Worm (Caenorhabditis elegans): ENCODE data around the gene F44F4.10.
A peak's percentile ranks its signal among the peaks of the same experiment; 100 is the strongest.

Gene F44F4.10

DNA sequence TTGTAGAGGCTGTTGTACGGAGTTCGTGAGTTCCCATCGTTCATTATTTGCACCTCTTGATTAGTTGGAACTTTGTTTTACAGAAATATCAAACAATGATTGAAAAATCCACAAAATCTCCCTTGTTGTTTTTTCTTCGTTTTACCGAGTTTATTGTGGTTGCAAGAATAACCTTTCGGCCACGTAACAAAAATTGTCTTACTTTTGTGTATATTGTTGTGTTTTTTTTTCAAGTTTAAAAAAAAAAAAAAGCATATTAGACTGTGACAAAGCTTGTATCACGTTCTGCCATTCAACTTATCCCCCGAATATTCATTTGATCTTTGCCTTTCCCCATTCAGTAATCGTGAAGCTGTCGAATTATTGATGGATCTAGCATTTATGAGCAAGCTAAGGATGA lies at the start of gene F44F4.10:
F44F4.10 (minus strand) TSS at position 101 of the 400 bp plus-strand sequence.
- no peak for TF ChIP-seq ref-2 (tag; optimal IDR thresholded peaks at IDR 0.05)
- no peak for TF ChIP-seq C38D4.7 (GFP tag; optimal IDR thresholded peaks at IDR 0.05)
- TF ChIP-seq sox-4 (tag; optimal IDR thresholded peaks at IDR 0.05): no peak
- TF ChIP-seq ceh-34 (tag; optimal IDR thresholded peaks at IDR 0.05): no peak
- no peak for TF ChIP-seq fax-1 (tag; optimal IDR thresholded peaks at IDR 0.05)
- TF ChIP-seq nhr-232 (tag; optimal IDR thresholded peaks at IDR 0.05): no peak
- no peak for TF ChIP-seq sdc-2 (tag; optimal IDR thresholded peaks at IDR 0.05)
- no peak for TF ChIP-seq pag-3 (tag; optimal IDR thresholded peaks at IDR 0.05; ENCODE audit: borderline replicate concordance)
- no peak for TF ChIP-seq ceh-30 (tag; optimal IDR thresholded peaks at IDR 0.05)
- no peak for TF ChIP-seq ets-4 (tag; optimal IDR thresholded peaks at IDR 0.05)
- TF ChIP-seq nhr-11 (tag; optimal IDR thresholded peaks at IDR 0.05): no peak
- TF ChIP-seq pha-2 (tag; optimal IDR thresholded peaks at IDR 0.05): no peak

DNA sequence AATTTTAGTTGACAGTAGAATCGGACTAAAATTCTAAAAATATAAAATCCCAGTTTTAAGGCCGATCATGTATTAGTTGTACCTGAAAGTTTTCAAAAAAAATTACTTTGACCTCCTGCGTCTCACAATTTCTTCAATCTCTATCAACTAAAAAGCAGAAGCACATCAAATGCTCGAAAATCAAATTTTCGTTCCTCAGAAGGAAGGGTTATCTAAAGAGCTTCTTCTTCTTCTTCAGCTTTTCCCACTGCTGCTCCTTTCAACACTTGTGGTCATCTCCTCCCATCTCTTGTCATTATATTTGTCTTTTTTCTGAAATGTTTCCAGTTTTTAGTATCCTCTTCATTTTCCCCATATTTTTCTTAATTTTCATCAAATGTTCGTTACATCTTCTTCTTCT lies 47.7 kb upstream of the F44F4.10 start:
- peak; percentile 51 for TF ChIP-seq unc-42 (tag; optimal IDR thresholded peaks at IDR 0.05)
- no peak for TF ChIP-seq ceh-2 (tag; optimal IDR thresholded peaks at IDR 0.05)

DNA sequence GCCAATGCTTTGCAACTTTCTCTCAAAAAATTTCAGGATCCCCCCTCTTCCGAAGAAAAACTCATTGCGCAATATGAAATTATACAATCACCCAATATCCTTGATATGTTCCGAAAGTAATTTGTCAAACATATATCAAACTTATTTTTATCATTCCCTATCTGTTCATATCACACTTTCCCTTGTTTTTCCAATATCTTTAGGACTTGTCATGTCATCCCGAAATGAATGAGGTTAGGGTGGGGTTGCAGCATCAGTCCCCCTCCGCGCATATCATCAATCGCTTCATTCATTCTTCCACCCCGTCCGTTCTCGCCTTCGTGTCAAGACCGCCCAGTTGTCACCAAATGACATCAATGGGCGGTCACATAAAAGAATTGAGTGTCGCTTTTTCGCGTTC lies 42.6 kb upstream of the F44F4.10 start:
- no peak for TF ChIP-seq npax-4 (tag; optimal IDR thresholded peaks at IDR 0.05)
- TF ChIP-seq lim-6 (tag; optimal IDR thresholded peaks at IDR 0.05): no peak
- no peak for TF ChIP-seq unc-86 (tag; optimal IDR thresholded peaks at IDR 0.05)
- TF ChIP-seq odd-2 (tag; optimal IDR thresholded peaks at IDR 0.05): no peak
- TF ChIP-seq elt-2 (tag; optimal IDR thresholded peaks at IDR 0.05): no peak
- no peak for TF ChIP-seq pros-1 (tag; optimal IDR thresholded peaks at IDR 0.05)
- TF ChIP-seq hlh-13 (GFP tag; optimal IDR thresholded peaks at IDR 0.05): no peak
- no peak for TF ChIP-seq ama-1 (optimal IDR thresholded peaks at IDR 0.05)
- TF ChIP-seq nhr-11 (tag; optimal IDR thresholded peaks at IDR 0.05): no peak
- TF ChIP-seq sox-2 (GFP tag; IDR thresholded peaks at IDR 0.05): no peak
- TF ChIP-seq sox-4 (tag; optimal IDR thresholded peaks at IDR 0.05): no peak
- no peak for TF ChIP-seq ceh-45 (GFP tag; IDR thresholded peaks at IDR 0.05)
- TF ChIP-seq ceh-2 (tag; optimal IDR thresholded peaks at IDR 0.05): no peak
- no peak for TF ChIP-seq fkh-10 (GFP tag; optimal IDR thresholded peaks at IDR 0.05)
- TF ChIP-seq ceh-14 (tag; optimal IDR thresholded peaks at IDR 0.05): no peak

DNA sequence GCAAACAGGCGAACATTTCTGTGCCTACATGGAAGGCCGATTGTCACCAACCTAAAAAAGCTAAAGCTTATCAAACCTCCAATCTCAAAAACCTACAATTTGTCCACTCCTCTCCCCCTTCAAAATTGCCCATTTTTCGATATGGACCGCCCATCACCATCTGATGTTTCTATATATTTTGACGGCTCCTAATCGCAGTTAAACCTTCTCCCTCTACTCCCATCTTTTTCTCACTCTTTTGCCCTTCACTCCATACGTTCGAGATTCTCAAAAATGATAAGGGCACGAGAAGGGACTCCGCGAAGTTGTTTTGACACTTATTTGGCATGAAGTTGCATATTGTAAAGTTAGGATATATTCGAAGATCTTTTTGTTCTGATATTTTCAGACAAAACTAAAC lies 42.1 kb upstream of the F44F4.10 start:
- TF ChIP-seq tbx-2 (tag; optimal IDR thresholded peaks at IDR 0.05) (no peak), ceh-22 (tag; optimal IDR thresholded peaks at IDR 0.05) (no peak), ama-1 (optimal IDR thresholded peaks at IDR 0.05) (no peak), T23F11.4 (GFP tag; optimal IDR thresholded peaks at IDR 0.05) (no peak), hlh-13 (GFP tag; optimal IDR thresholded peaks at IDR 0.05) (no peak), madf-2 (tag; optimal IDR thresholded peaks at IDR 0.05) (no peak), pax-1 (tag; optimal IDR thresholded peaks at IDR 0.05) (no peak), K09A11.1 (tag; optimal IDR thresholded peaks at IDR 0.05; ENCODE audit: insufficient read depth) (no peak), ttx-3 (tag; optimal IDR thresholded peaks at IDR 0.05) (no peak), C08G9.2 (tag; optimal IDR thresholded peaks at IDR 0.05) (no peak), ceh-18 (tag; optimal IDR thresholded peaks at IDR 0.05) (no peak), unc-3 (GFP tag; conservative IDR thresholded peaks at IDR 0.05) (no peak), unc-3 (tag; optimal IDR thresholded peaks at IDR 0.05) (no peak), ztf-16 (tag; optimal IDR thresholded peaks at IDR 0.05) (no peak), ceh-31 (tag; optimal IDR thresholded peaks at IDR 0.05) (no peak), mec-3 (tag; optimal IDR thresholded peaks at IDR 0.05; ENCODE audit: borderline replicate concordance) (no peak), pha-4 (tag; optimal IDR thresholded peaks at IDR 0.05) (no peak), ceh-24 (tag; optimal IDR thresholded peaks at IDR 0.05) (no peak), ets-4 (tag; optimal IDR thresholded peaks at IDR 0.05) (no peak)
